Worm (Caenorhabditis elegans): ENCODE measurements around the gene oac-49.
A peak's percentile ranks its signal among the peaks of the same experiment; 100 is the strongest.
"Not testable (repeated sequence)": the region's sequence is repeated elsewhere in the genome, so short reads cannot be mapped to it uniquely, and the experiment has no call there.

The oac-49 gene

ce11 chrV:19260686-19261085, 42.9 kb downstream of the oac-49 start:
- TF ChIP-seq fos-1 (tag; optimal IDR thresholded peaks at IDR 0.05) (no peak), aha-1 (tag) (peak; percentile 60), unc-62 (GFP tag; optimal IDR thresholded peaks at IDR 0.05 in 1 of 2) (peak in 1 of 2 experiments; percentile 62), unc-62 (tag; optimal IDR thresholded peaks at IDR 0.05) (no peak)

- TF ChIP-seq zfp-2 (tag; optimal IDR thresholded peaks at IDR 0.05) = no peak
- no peak for TF ChIP-seq mxl-2 (GFP tag; conservative IDR thresholded peaks at IDR 0.05)
- no peak for TF ChIP-seq nhr-76 (tag; optimal IDR thresholded peaks at IDR 0.05)
- no peak for TF ChIP-seq dmd-9 (GFP tag; IDR thresholded peaks at IDR 0.05)
- TF ChIP-seq nhr-77 (tag; optimal IDR thresholded peaks at IDR 0.05) = no peak
- no peak for TF ChIP-seq ceh-62 (tag; optimal IDR thresholded peaks at IDR 0.05)
- TF ChIP-seq jun-1 (tag; optimal IDR thresholded peaks at IDR 0.05) = no peak
- no peak for TF ChIP-seq vab-7 (GFP tag; IDR thresholded peaks at IDR 0.05)
- no peak for TF ChIP-seq mdl-1 (tag; optimal IDR thresholded peaks at IDR 0.05)
- TF ChIP-seq nhr-10 (tag; optimal IDR thresholded peaks at IDR 0.05) = no peak
- no peak for TF ChIP-seq lsy-2 (tag; optimal IDR thresholded peaks at IDR 0.05)
- TF ChIP-seq zip-2 (tag; optimal IDR thresholded peaks at IDR 0.05) = no peak
- TF ChIP-seq lin-39 (tag; optimal IDR thresholded peaks at IDR 0.05) = no peak
- TF ChIP-seq nhr-25 (tag; optimal IDR thresholded peaks at IDR 0.05; ENCODE audit: borderline replicate concordance, insufficient read depth) = no peak
- no peak for TF ChIP-seq nhr-111 (GFP tag; optimal IDR thresholded peaks at IDR 0.05)
- no peak for TF ChIP-seq D1046.2 (GFP tag; IDR thresholded peaks at IDR 0.05)
- TF ChIP-seq lin-15B (tag; optimal IDR thresholded peaks at IDR 0.05) = no peak
- no peak for TF ChIP-seq nhr-6 (tag; optimal IDR thresholded peaks at IDR 0.05)
Observed at ce11 chrV:19262349-19262748, 44.6 kb downstream of the oac-49 start, which contains the start of gene F21D9.2. Gene F21D9.2, minus strand, starts transcription at chrV:19262449.

- not testable (repeated sequence) for TF ChIP-seq mep-1 (tag; optimal IDR thresholded peaks at IDR 0.05); zfp-3 (GFP tag; conservative IDR thresholded peaks at IDR 0.05); saeg-2 (GFP tag; IDR thresholded peaks at IDR 0.05)
Observed at ce11 chrV:19264148-19264547, 46.4 kb downstream of the oac-49 start, which contains the start of gene F21D9.1. Gene F21D9.1, plus strand, starts transcription at chrV:19264448.
